Fruit fly (Drosophila melanogaster) whole organism, prepupa: ENCODE data around the gene CG34376.

Experiments used
- CG15336 ChIP-seq: fragments of 200-800 bp; sonication (Bioruptor generic); IDR thresholded peaks from 2 replicates; pipeline ENCODE4 v1.3.6; 2022; ENCODE audit warnings: missing biosample characterization, missing genetic modification characterization
- CG16779 ChIP-seq: fragments of 200-800 bp; sonication (Bioruptor generic); optimal IDR thresholded peaks from 3 replicates; lab custom pipeline; 2017; ENCODE audit warnings: missing biosample characterization, mild to moderate bottlenecking, missing genetic modification characterization
- CG3919 ChIP-seq: fragments of 200-800 bp; sonication (Bioruptor generic); optimal IDR thresholded peaks from 3 replicates; lab custom pipeline; 2016; ENCODE audit warnings: missing biosample characterization, missing genetic modification characterization
- CG4318 ChIP-seq: fragments of 200-800 bp; sonication (Bioruptor generic); optimal IDR thresholded peaks from 3 replicates; lab custom pipeline; 2017; ENCODE audit warnings: missing biosample characterization, mild to moderate bottlenecking, missing genetic modification characterization
- CG6792 ChIP-seq: fragments of 200-800 bp; sonication (Bioruptor generic); optimal IDR thresholded peaks from 3 replicates; lab custom pipeline; 2016; ENCODE audit warnings: missing biosample characterization, missing genetic modification characterization
- Eip78C ChIP-seq: fragments of 200-800 bp; sonication (Bioruptor generic); peaks from one replicate; lab custom pipeline; 2016; ENCODE audit warnings: missing biosample characterization, missing genetic modification characterization
- Ets96B ChIP-seq: fragments of 200-800 bp; optimal IDR thresholded peaks from 2 replicates; lab custom pipeline; 2019; ENCODE audit warnings: missing biosample characterization, mild to moderate bottlenecking, missing genetic modification characterization, moderate library complexity
- Lpt ChIP-seq: fragments of 200-800 bp; sonication (Bioruptor generic); optimal IDR thresholded peaks from 3 replicates; lab custom pipeline; 2016; ENCODE audit warnings: missing biosample characterization, missing genetic modification characterization
- OdsH ChIP-seq: fragments of 200-800 bp; sonication (Bioruptor generic); optimal IDR thresholded peaks from 3 replicates; lab custom pipeline; 2016; ENCODE audit warnings: missing biosample characterization, missing genetic modification characterization

DNA sequence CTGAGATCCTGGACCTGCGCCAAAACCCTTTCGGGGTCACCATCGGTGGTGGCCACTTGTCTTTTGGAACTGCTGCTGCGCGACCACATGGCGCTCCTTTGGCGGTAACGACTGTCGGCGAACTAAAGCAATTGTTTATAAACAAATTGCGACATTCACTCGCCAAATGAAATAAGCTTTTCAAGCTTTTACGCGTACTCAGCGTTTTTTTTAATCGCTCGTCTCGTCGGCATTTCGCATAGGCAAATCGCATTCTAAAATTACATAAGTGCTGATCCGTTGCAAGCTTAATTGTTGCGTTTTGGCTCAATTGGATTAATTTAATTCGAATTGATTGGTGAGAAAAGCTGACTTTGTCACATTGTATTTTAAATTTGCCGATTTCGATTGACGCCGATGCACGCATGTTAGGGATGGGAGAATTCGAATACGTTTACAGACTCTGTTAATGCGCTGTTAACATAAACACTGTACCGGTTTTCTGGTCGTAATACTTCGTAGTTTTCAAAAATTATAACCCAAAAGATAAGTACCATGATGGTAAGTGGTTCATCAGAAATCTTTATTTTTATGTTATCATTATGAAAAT lies 23.2 kb upstream of the CG34376 start, which contains the start of gene pinta:
- TF ChIP-seq OdsH, result no peak
- no peak for TF ChIP-seq CG15336 (GFP tag; lab: Robert Waterston, UW)
- TF ChIP-seq CG6792 (GFP tag; lab: Kevin White, UChicago), result no peak
- TF ChIP-seq CG4318 (GFP tag; lab: Kevin White, UChicago), result no peak
- no peak for TF ChIP-seq CG16779 (tag; lab: Kevin White, UChicago)
- no peak for TF ChIP-seq Lpt (GFP tag; lab: Kevin White, UChicago)
- no peak for TF ChIP-seq CG3919 (GFP tag; lab: Kevin White, UChicago)
- TF ChIP-seq Ets96B (tag; lab: Kevin White, UChicago), result no peak
- no peak for TF ChIP-seq Eip78C
